Worm (Caenorhabditis elegans): ENCODE data around the gene B0361.14.
A peak's percentile ranks its signal among the peaks of the same experiment; 100 is the strongest.
"Not testable (repeated sequence)": the region's sequence is repeated elsewhere in the genome, so short reads cannot be mapped to it uniquely, and the experiment has no call there.

The B0361.14 gene

ce11 chrIII:7335220-7335619 is 35.9 kb upstream of the B0361.14 start, which contains the start of gene F56C9.10 (continued):
- TF ChIP-seq hmg-1.2 (GFP tag; IDR thresholded peaks at IDR 0.05) (peak; percentile 50; the same call in 1 of the 2 replicates), atf-7 (tag; optimal IDR thresholded peaks at IDR 0.05) (peak; percentile 72), C06A6.2 (GFP tag; conservative IDR thresholded peaks at IDR 0.05) (0 out of 2 replicates have a peak, but pooled peaks have one; percentile 14), akir-1 (GFP tag; optimal IDR thresholded peaks at IDR 0.05) (no peak), B0261.1 (tag; optimal IDR thresholded peaks at IDR 0.05) (no peak), mcd-1 (GFP tag; IDR thresholded peaks at IDR 0.05) (peak; percentile 60), aptf-2 (GFP tag; conservative IDR thresholded peaks at IDR 0.05) (no peak), F57C9.4 (tag; optimal IDR thresholded peaks at IDR 0.05) (no peak), attf-6 (GFP tag; IDR thresholded peaks at IDR 0.05) (no peak), ceh-27 (GFP tag; optimal IDR thresholded peaks at IDR 0.05) (peak; percentile 83), bed-1 (GFP tag; IDR thresholded peaks at IDR 0.05) (no peak), lsy-27 (tag; optimal IDR thresholded peaks at IDR 0.05; ENCODE audit: borderline replicate concordance, insufficient read depth) (no peak)

- 0 out of 2 replicates have a peak, but pooled peaks have one; percentile 47 for TF ChIP-seq Y95B8A.8 (GFP tag; IDR thresholded peaks at IDR 0.05)
- TF ChIP-seq snpc-1.1 (tag; optimal IDR thresholded peaks at IDR 0.05; ENCODE audit: insufficient read depth), result peak; percentile 19
- peak; percentile 66; the same call in 1 of the 2 replicates for TF ChIP-seq cebp-1 (GFP tag; IDR thresholded peaks at IDR 0.05)
- TF ChIP-seq cebp-1 (tag; optimal IDR thresholded peaks at IDR 0.05), result peak; percentile 83
- TF ChIP-seq mcd-1 (GFP tag; IDR thresholded peaks at IDR 0.05), result peak; percentile 31; the same call in 1 of the 2 replicates
- TF ChIP-seq ekl-4 (GFP tag; IDR thresholded peaks at IDR 0.05), result 0 out of 2 replicates have a peak, but pooled peaks have one; percentile 31
- TF ChIP-seq nfyb-1 (GFP tag; IDR thresholded peaks at IDR 0.05), result peak; percentile 44; the same call in 1 of the 2 replicates
- TF ChIP-seq nhr-80 (tag; optimal IDR thresholded peaks at IDR 0.05), result peak; percentile 21
- TF ChIP-seq pbrm-1 (GFP tag; IDR thresholded peaks at IDR 0.05), result 0 out of 2 replicates have a peak, but pooled peaks have one; percentile 12
- peak; percentile 23; the same call in 1 of the 2 replicates for TF ChIP-seq attf-6 (GFP tag; IDR thresholded peaks at IDR 0.05)
- TF ChIP-seq snpc-4 (GFP tag; optimal IDR thresholded peaks at IDR 0.05), result not testable (repeated sequence)
- peak in 3 of 4 experiments; percentile 52 to 71 (median 69) for TF ChIP-seq snpc-4 (tag; optimal IDR thresholded peaks at IDR 0.05)
- peak; percentile 76 for TF ChIP-seq hmg-1.2 (GFP tag; IDR thresholded peaks at IDR 0.05)
- TF ChIP-seq Y53G8AR.9 (GFP tag; conservative IDR thresholded peaks at IDR 0.05), result peak; percentile 48; the same call in 1 of the 2 replicates
These were observed 34.7 kb upstream of the B0361.14 start for ce11 chrIII:7333906-7334531.

- TF ChIP-seq B0261.1 (tag; optimal IDR thresholded peaks at IDR 0.05) (no peak), dpff-1 (tag; optimal IDR thresholded peaks at IDR 0.05) (no peak), pha-4 (tag; optimal IDR thresholded peaks at IDR 0.05) (no peak), nhr-120 (GFP tag; IDR thresholded peaks at IDR 0.05) (no peak), hsf-1 (GFP tag; IDR thresholded peaks at IDR 0.05) (no peak)
These were observed 32.3 kb upstream of the B0361.14 start for ce11 chrIII:7331671-7332070.

ce11 chrIII:7329155-7329732 is 29.9 kb upstream of the B0361.14 start, which contains the start of gene lab-2:
Gene lab-2, minus strand, starts transcription at chrIII:7329607.
- TF ChIP-seq ztf-28 (GFP tag; IDR thresholded peaks at IDR 0.05), result no peak
- TF ChIP-seq ceh-79 (tag; optimal IDR thresholded peaks at IDR 0.05), result no peak
- TF ChIP-seq ama-1 (optimal IDR thresholded peaks at IDR 0.05), result peak; percentile 51
- no peak for TF ChIP-seq ama-1 (GFP tag; optimal IDR thresholded peaks at IDR 0.05)
- TF ChIP-seq hmg-1.2 (GFP tag; IDR thresholded peaks at IDR 0.05), result no peak
- TF ChIP-seq T07F8.4 (tag; optimal IDR thresholded peaks at IDR 0.05), result no peak
- TF ChIP-seq atf-7 (tag; optimal IDR thresholded peaks at IDR 0.05), result peak; percentile 27
- TF ChIP-seq C06A6.2 (GFP tag; conservative IDR thresholded peaks at IDR 0.05), result 0 out of 2 replicates have a peak, but pooled peaks have one; percentile 10
- no peak for TF ChIP-seq hrde-1 (tag; optimal IDR thresholded peaks at IDR 0.05; ENCODE audit: borderline replicate concordance)
- 0 out of 2 replicates have a peak, but pooled peaks have one; percentile 9 for TF ChIP-seq let-526 (GFP tag; IDR thresholded peaks at IDR 0.05)
- TF ChIP-seq madf-10 (tag; optimal IDR thresholded peaks at IDR 0.05), result no peak
- no peak for TF ChIP-seq ceh-100 (GFP tag; IDR thresholded peaks at IDR 0.05)
- peak; percentile 53; the same call in 1 of the 2 replicates for TF ChIP-seq Y53G8AR.9 (GFP tag; conservative IDR thresholded peaks at IDR 0.05)
- TF ChIP-seq mxl-1 (tag; optimal IDR thresholded peaks at IDR 0.05), result no peak
- TF ChIP-seq Y56A3A.18 (GFP tag; IDR thresholded peaks at IDR 0.05), result peak; percentile 65; the same call in 1 of the 2 replicates
- no peak for TF ChIP-seq let-607 (tag; optimal IDR thresholded peaks at IDR 0.05)
- peak; percentile 52 for TF ChIP-seq chd-7 (tag; optimal IDR thresholded peaks at IDR 0.05)
- TF ChIP-seq aptf-2 (GFP tag; conservative IDR thresholded peaks at IDR 0.05), result no peak
- TF ChIP-seq repo-1 (tag; optimal IDR thresholded peaks at IDR 0.05), result peak; percentile 67
